Worm (Caenorhabditis elegans) whole organism, late embryonic: ENCODE measurements around the gene mdt-26.

Experiments
- C08G9.2 ChIP-seq: sonication (generic microtip); optimal IDR thresholded peaks from 2 replicates; lab custom pipeline; 2016; ENCODE audit warnings: mild to moderate bottlenecking, missing genetic modification characterization, moderate library complexity, missing compliant biosample characterization
- F13H6.1 ChIP-seq: sonication (generic microtip); optimal IDR thresholded peaks from 2 replicates; lab custom pipeline; 2016; ENCODE audit warnings: missing genetic modification characterization, missing compliant biosample characterization
- ama-1 ChIP-seq: fragments of 150-350 bp; optimal IDR thresholded peaks from 2 replicates; lab custom pipeline; 2014
- ceh-22 ChIP-seq: sonication (generic microtip); optimal IDR thresholded peaks from 2 replicates; lab custom pipeline; 2017; ENCODE audit warnings: missing biosample characterization, missing genetic modification characterization
- hlh-30 ChIP-seq: sonication (generic microtip); optimal IDR thresholded peaks from 2 replicates; lab custom pipeline; 2017; ENCODE audit warnings: antibody characterized with exemption, missing genetic modification characterization, missing compliant biosample characterization; ENCODE audit not compliant: insufficient read depth
- nfya-1 ChIP-seq: sonication (generic microtip); optimal IDR thresholded peaks from 2 replicates; lab custom pipeline; 2017; ENCODE audit warnings: missing genetic modification characterization, mild to moderate bottlenecking, missing compliant biosample characterization, antibody characterized with exemption, moderate library complexity
- nhr-11 ChIP-seq: fragments of 150-350 bp; optimal IDR thresholded peaks from 2 replicates; lab custom pipeline; 2014; ENCODE audit warnings: missing biosample characterization, missing genetic modification characterization
- pha-4 ChIP-seq: fragments of 150-350 bp; optimal IDR thresholded peaks from 2 replicates; lab custom pipeline; 2018; ENCODE audit warnings: missing biosample characterization, missing genetic modification reagents, missing genetic modification characterization
- pqm-1 ChIP-seq: sonication (generic microtip); optimal IDR thresholded peaks from 2 replicates; lab custom pipeline; 2016; ENCODE audit warnings: missing genetic modification characterization, missing compliant biosample characterization
- sdc-2 ChIP-seq: sonication (generic microtip); optimal IDR thresholded peaks from 2 replicates; lab custom pipeline; 2016; ENCODE audit warnings: missing genotype, missing genetic modification characterization, missing compliant biosample characterization
- unc-42 ChIP-seq: sonication (generic microtip); optimal IDR thresholded peaks from 2 replicates; lab custom pipeline; 2016; ENCODE audit warnings: missing genotype, missing genetic modification characterization, missing compliant biosample characterization
- unc-55 ChIP-seq: sonication (generic microtip); optimal IDR thresholded peaks from 2 replicates; lab custom pipeline; 2017; ENCODE audit warnings: missing biosample characterization, missing genetic modification reagents, missing genetic modification characterization

- no peak for TF ChIP-seq pha-4 (tag; lab: Kevin White, UChicago)
- TF ChIP-seq nfya-1: no peak
- no peak for TF ChIP-seq unc-42 (tag; lab: Kevin White, UChicago)
- TF ChIP-seq unc-55 (GFP tag; lab: Kevin White, UChicago): no peak
- no peak for TF ChIP-seq sdc-2
- no peak for TF ChIP-seq C08G9.2 (tag; lab: Kevin White, UChicago)
- no peak for TF ChIP-seq pqm-1 (tag; lab: Kevin White, UChicago)
- TF ChIP-seq ama-1: no peak
- TF ChIP-seq nhr-11 (tag; lab: Kevin White, UChicago): no peak
- TF ChIP-seq F13H6.1 (tag; lab: Kevin White, UChicago): no peak
- no peak for TF ChIP-seq hlh-30 (tag; lab: Kevin White, UChicago)
- TF ChIP-seq ceh-22 (tag; lab: Kevin White, UChicago): no peak
Measured at ce11 chrII:5665029-5665428, 4.0 kb downstream of the mdt-26 start, which contains the start of gene C25H3.15.
